Fruit fly (Drosophila melanogaster): ENCODE results near the gene Tengl2.

DNA sequence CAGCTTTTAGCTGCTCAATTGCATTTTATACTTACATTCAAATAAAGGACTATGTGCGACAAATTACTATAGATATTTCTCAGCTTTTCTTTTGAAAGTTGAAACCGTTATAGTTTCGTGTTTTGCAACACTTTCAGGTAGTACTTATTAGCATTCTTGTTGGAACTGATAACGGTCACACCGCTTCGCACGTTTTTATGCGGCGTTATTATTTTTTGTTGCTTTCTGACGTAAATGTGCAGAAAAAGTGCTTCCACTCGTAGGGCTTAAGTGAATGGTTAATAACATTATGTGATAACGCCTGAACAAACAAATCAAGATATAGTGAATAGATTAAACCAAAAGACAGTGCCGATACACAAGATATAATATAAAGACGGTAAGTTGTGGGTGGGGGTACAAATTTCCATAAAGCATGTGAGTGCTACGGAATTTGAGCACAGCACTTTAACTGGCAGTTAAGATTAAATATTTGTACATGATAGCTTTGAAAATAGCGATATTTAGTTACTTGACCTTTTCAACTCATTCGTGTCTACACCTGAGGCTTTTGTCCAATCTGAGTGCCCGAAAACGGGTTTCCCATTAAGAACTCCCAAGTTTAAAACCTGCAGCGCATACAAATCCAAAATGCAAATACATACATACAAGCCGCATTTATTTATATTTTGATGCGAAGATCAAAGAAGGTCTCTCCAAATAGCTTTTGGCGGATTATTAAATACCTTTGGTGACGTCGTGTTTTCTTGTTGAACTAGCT lies 18.4 kb downstream of the Tengl2 start, which contains the start of gene papi:
- TF ChIP-seq Crg-1 (GFP tag; optimal IDR thresholded peaks at IDR 0.05) (no peak), CG7045 (GFP tag; optimal IDR thresholded peaks at IDR 0.05) (no peak)
